Fruit fly (Drosophila melanogaster) whole organism, prepupa: ENCODE results near the gene CG13280.

Source experiments
- Blimp-1 ChIP-seq: fragments of 200-800 bp; sonication (Bioruptor generic); optimal IDR thresholded peaks from 3 replicates; lab custom pipeline; 2017; ENCODE audit warnings: missing biosample characterization, missing genetic modification characterization, mild to moderate bottlenecking, moderate library complexity, missing genetic modification reagents
- CG10669 ChIP-seq: fragments of 200-800 bp; sonication (Bioruptor generic); optimal IDR thresholded peaks from 3 replicates; lab custom pipeline; 2018; ENCODE audit warnings: missing biosample characterization, mild to moderate bottlenecking, missing genetic modification characterization, moderate library complexity
- CG11762 ChIP-seq: fragments of 200-800 bp; sonication (Bioruptor generic); optimal IDR thresholded peaks from 3 replicates; lab custom pipeline; 2016; ENCODE audit warnings: missing biosample characterization, missing genetic modification characterization; ENCODE audit not compliant: insufficient read depth
- CG11902 ChIP-seq: fragments of 200-800 bp; sonication (Bioruptor generic); optimal IDR thresholded peaks from 3 replicates; lab custom pipeline; 2016; ENCODE audit warnings: missing biosample characterization, missing genetic modification characterization
- CG15336 ChIP-seq: fragments of 200-800 bp; sonication (Bioruptor generic); IDR thresholded peaks from 2 replicates; pipeline ENCODE4 v1.3.6; 2022; ENCODE audit warnings: missing biosample characterization, missing genetic modification characterization
- CG1621 ChIP-seq: fragments of 200-800 bp; sonication (Bioruptor generic); optimal IDR thresholded peaks from 3 replicates; lab custom pipeline; 2018; ENCODE audit warnings: missing biosample characterization, mild to moderate bottlenecking, missing genetic modification characterization
- CG16779 ChIP-seq: fragments of 200-800 bp; sonication (Bioruptor generic); optimal IDR thresholded peaks from 3 replicates; lab custom pipeline; 2017; ENCODE audit warnings: missing biosample characterization, mild to moderate bottlenecking, missing genetic modification characterization
- CG3032 ChIP-seq: fragments of 200-800 bp; optimal IDR thresholded peaks from 2 replicates; lab custom pipeline; 2019; ENCODE audit warnings: missing biosample characterization, mild to moderate bottlenecking, missing genetic modification characterization, moderate library complexity
- CG31627 ChIP-seq: fragments of 200-800 bp; sonication (Bioruptor generic); optimal IDR thresholded peaks from 3 replicates; lab custom pipeline; 2016; ENCODE audit warnings: missing biosample characterization, missing genetic modification characterization
- CG3919 ChIP-seq: fragments of 200-800 bp; sonication (Bioruptor generic); optimal IDR thresholded peaks from 3 replicates; lab custom pipeline; 2016; ENCODE audit warnings: missing biosample characterization, missing genetic modification characterization
- CG6276 ChIP-seq: fragments of 200-800 bp; sonication (Bioruptor generic); optimal IDR thresholded peaks from 2 replicates; lab custom pipeline; 2017; ENCODE audit warnings: missing biosample characterization, mild to moderate bottlenecking, missing genetic modification characterization
- CG6808 ChIP-seq: fragments of 200-800 bp; sonication (Bioruptor generic); optimal IDR thresholded peaks from 3 replicates; lab custom pipeline; 2017; ENCODE audit warnings: missing biosample characterization, missing genetic modification characterization, mild to moderate bottlenecking, moderate library complexity, missing genetic modification reagents
- CG6854 ChIP-seq: fragments of 200-800 bp; sonication (Bioruptor generic); optimal IDR thresholded peaks from 2 replicates; lab custom pipeline; 2017; ENCODE audit warnings: missing biosample characterization, mild to moderate bottlenecking, missing genetic modification characterization
- CG8319 ChIP-seq: fragments of 200-800 bp; sonication (Bioruptor generic); optimal IDR thresholded peaks from 3 replicates; lab custom pipeline; 2016; ENCODE audit warnings: missing biosample characterization, missing genetic modification characterization
- CG8632 ChIP-seq: fragments of 200-800 bp; sonication (Bioruptor generic); optimal IDR thresholded peaks from 3 replicates; lab custom pipeline; 2016; ENCODE audit warnings: missing biosample characterization, missing genetic modification characterization
- Eip75B ChIP-seq: fragments of 200-800 bp; sonication (Bioruptor generic); optimal IDR thresholded peaks from 3 replicates; lab custom pipeline; 2016; ENCODE audit warnings: missing biosample characterization, missing genetic modification characterization
- Eip78C ChIP-seq: fragments of 200-800 bp; sonication (Bioruptor generic); peaks from one replicate; lab custom pipeline; 2016; ENCODE audit warnings: missing biosample characterization, missing genetic modification characterization
- Gug ChIP-seq: fragments of 200-800 bp; sonication (Bioruptor generic); IDR thresholded peaks from 2 replicates; pipeline ENCODE4 v1.3.6; 2022; ENCODE audit warnings: missing biosample characterization, missing genetic modification characterization
- Hr38 ChIP-seq: sonication (Bioruptor generic); optimal IDR thresholded peaks from 2 replicates; lab custom pipeline; 2016; ENCODE audit warnings: missing biosample characterization, missing genetic modification characterization
- Hr39 ChIP-seq: fragments of 200-800 bp; sonication (Bioruptor generic); optimal IDR thresholded peaks from 2 replicates; lab custom pipeline; 2016; ENCODE audit warnings: missing biosample characterization, missing genetic modification characterization
- Hr4 ChIP-seq: fragments of 200-800 bp; sonication (Bioruptor generic); optimal IDR thresholded peaks from 3 replicates; lab custom pipeline; 2016; ENCODE audit warnings: missing biosample characterization, missing genetic modification characterization
- Lpt ChIP-seq: fragments of 200-800 bp; sonication (Bioruptor generic); optimal IDR thresholded peaks from 3 replicates; lab custom pipeline; 2016; ENCODE audit warnings: missing biosample characterization, missing genetic modification characterization
- Met ChIP-seq: fragments of 200-800 bp; sonication (Bioruptor generic); optimal IDR thresholded peaks from 3 replicates; lab custom pipeline; 2016; ENCODE audit warnings: missing biosample characterization, missing genetic modification characterization
- Smox ChIP-seq: fragments of 200-800 bp; sonication (Bioruptor generic); optimal IDR thresholded peaks from 3 replicates; lab custom pipeline; 2016; ENCODE audit warnings: missing biosample characterization, missing genetic modification characterization
- Sox102F ChIP-seq: fragments of 200-800 bp; sonication (Bioruptor generic); optimal IDR thresholded peaks from 2 replicates; lab custom pipeline; 2016; ENCODE audit warnings: missing biosample characterization, mild to moderate bottlenecking, missing genetic modification characterization
- Sox14 ChIP-seq: fragments of 200-800 bp; sonication (Bioruptor generic); optimal IDR thresholded peaks from 3 replicates; lab custom pipeline; 2016; ENCODE audit warnings: missing biosample characterization, missing genetic modification characterization
- Sox15 ChIP-seq: fragments of 200-800 bp; sonication (Bioruptor generic); optimal IDR thresholded peaks from 3 replicates; lab custom pipeline; 2016; ENCODE audit warnings: missing biosample characterization, missing genetic modification characterization
- achi ChIP-seq: fragments of 200-800 bp; sonication (Bioruptor generic); optimal IDR thresholded peaks from 3 replicates; lab custom pipeline; 2016; ENCODE audit warnings: missing biosample characterization, missing genetic modification characterization
- acj6 ChIP-seq: fragments of 200-800 bp; sonication (Bioruptor generic); optimal IDR thresholded peaks from 3 replicates; lab custom pipeline; 2016; ENCODE audit warnings: missing biosample characterization, missing genetic modification characterization
- cyc ChIP-seq: fragments of 200-800 bp; sonication (Bioruptor generic); optimal IDR thresholded peaks from 3 replicates; lab custom pipeline; 2016; ENCODE audit warnings: missing biosample characterization, missing genetic modification characterization
- dac ChIP-seq: fragments of 200-800 bp; sonication (Bioruptor generic); optimal IDR thresholded peaks from 2 replicates; lab custom pipeline; 2017; ENCODE audit warnings: missing biosample characterization, mild to moderate bottlenecking, missing genetic modification characterization
- esn ChIP-seq: fragments of 200-800 bp; sonication (Bioruptor generic); optimal IDR thresholded peaks from 2 replicates; lab custom pipeline; 2016; ENCODE audit warnings: missing biosample characterization, mild to moderate bottlenecking, missing genetic modification characterization, moderate library complexity
- fd59A ChIP-seq: fragments of 200-800 bp; sonication (Bioruptor generic); optimal IDR thresholded peaks from 2 replicates; lab custom pipeline; 2017; ENCODE audit warnings: missing biosample characterization, mild to moderate bottlenecking, missing genetic modification characterization, missing genetic modification reagents
- fd85E ChIP-seq: fragments of 200-800 bp; sonication (Bioruptor generic); optimal IDR thresholded peaks from 3 replicates; lab custom pipeline; 2016; ENCODE audit warnings: missing biosample characterization, missing genetic modification characterization
- fkh ChIP-seq: fragments of 200-800 bp; sonication (Bioruptor generic); optimal IDR thresholded peaks from 3 replicates; lab custom pipeline; 2017; ENCODE audit warnings: missing biosample characterization, mild to moderate bottlenecking, missing genetic modification characterization, moderate library complexity
- lz ChIP-seq: fragments of 200-800 bp; sonication (Bioruptor generic); optimal IDR thresholded peaks from 3 replicates; lab custom pipeline; 2016; ENCODE audit warnings: missing biosample characterization, missing genetic modification characterization
- net ChIP-seq: fragments of 200-800 bp; sonication (Bioruptor generic); optimal IDR thresholded peaks from 3 replicates; lab custom pipeline; 2016; ENCODE audit warnings: missing biosample characterization, missing genetic modification characterization
- pdm3 ChIP-seq: fragments of 200-800 bp; sonication (Bioruptor generic); optimal IDR thresholded peaks from 3 replicates; lab custom pipeline; 2016; ENCODE audit warnings: missing biosample characterization, missing genetic modification characterization
- spab ChIP-seq: fragments of 200-800 bp; sonication (Bioruptor generic); optimal IDR thresholded peaks from 2 replicates; lab custom pipeline; 2017; ENCODE audit warnings: missing biosample characterization, mild to moderate bottlenecking, missing genetic modification characterization, missing genetic modification reagents
- svp ChIP-seq: fragments of 200-800 bp; sonication (Bioruptor generic); peaks from one replicate; lab custom pipeline; 2016; ENCODE audit warnings: missing biosample characterization, missing genetic modification characterization
- topi ChIP-seq: fragments of 200-800 bp; sonication (Bioruptor generic); optimal IDR thresholded peaks from 3 replicates; lab custom pipeline; 2016; ENCODE audit warnings: missing biosample characterization, missing genetic modification characterization
- vri ChIP-seq: fragments of 200-800 bp; sonication (Bioruptor generic); optimal IDR thresholded peaks from 3 replicates; lab custom pipeline; 2016; ENCODE audit warnings: missing biosample characterization, mild to moderate bottlenecking, missing genetic modification characterization

Gene CG13280

DNA sequence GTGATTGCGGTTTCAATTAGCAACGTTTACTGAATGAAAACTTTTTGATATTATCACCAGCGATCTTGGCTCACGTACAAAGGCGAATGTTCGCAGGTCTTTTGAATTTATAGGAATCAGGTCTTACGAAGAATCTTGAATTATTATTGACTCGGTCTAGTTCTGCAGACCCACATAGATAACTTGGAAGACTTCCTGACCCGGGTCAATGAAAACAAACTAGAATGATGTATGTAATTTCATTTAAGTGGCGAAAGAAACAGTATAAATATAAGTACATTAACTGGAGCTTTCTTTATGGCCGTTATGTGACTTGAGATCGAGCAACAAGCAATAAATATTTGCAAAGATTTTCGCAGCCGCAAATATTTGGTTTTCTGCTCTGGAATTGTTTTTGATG, 13.5 kb upstream of the CG13280 start, which contains the start of gene CG13282:
CG13282 (minus strand) TSS at position 101 of the 400 bp plus-strand sequence.
- TF ChIP-seq CG3919 (GFP tag; lab: Kevin White, UChicago) (no peak), Gug (no peak), fd85E (no peak), CG1621 (no peak), spab (GFP tag; lab: Kevin White, UChicago) (no peak), CG15336 (no peak), dac (GFP tag; lab: Kevin White, UChicago) (no peak), fkh (GFP tag; lab: Kevin White, UChicago) (no peak), Hr39 (GFP tag; lab: Kevin White, UChicago) (no peak), vri (GFP tag; lab: Kevin White, UChicago) (no peak), Hr38 (GFP tag; lab: Kevin White, UChicago) (no peak), Blimp-1 (no peak), Eip78C (GFP tag; lab: Kevin White, UChicago) (no peak), svp (no peak)

DNA sequence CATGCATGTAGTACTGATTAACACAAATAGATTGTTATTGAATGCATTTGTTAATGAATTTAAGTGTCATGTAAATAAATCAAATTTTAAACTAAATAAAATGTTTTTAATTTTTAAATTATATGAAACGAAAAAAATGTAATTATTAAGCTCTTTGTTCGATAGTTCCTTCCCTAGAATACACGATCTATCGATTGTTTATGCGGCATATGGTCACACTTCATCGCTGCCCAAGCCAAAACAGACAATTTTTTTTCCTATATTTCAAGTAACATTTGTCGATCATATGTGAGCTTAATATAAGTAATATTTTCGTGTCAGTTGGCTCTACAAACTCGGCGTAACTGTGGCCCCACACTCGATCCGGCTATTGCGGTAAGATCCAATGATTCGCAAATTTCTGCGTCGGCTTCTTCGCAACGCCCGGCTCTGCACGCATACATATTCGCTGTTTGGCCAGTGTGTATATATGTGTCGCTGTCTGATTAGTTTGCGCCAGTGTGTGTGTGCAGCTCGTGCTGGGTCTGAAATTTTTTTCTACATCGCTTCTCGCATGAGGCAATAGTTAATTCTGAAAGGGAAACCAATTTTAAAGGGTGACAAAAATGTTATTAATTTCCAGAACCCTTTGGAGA, 6.1 kb upstream of the CG13280 start, which contains the start of gene AspRS-m:
AspRS-m (plus strand) TSS at position 207 of the 635 bp plus-strand sequence.
- TF ChIP-seq CG16779 (tag; lab: Kevin White, UChicago), result no peak
- no peak for TF ChIP-seq fkh (GFP tag; lab: Kevin White, UChicago)
- TF ChIP-seq Hr39 (GFP tag; lab: Kevin White, UChicago), result no peak
- TF ChIP-seq Met (GFP tag; lab: Kevin White, UChicago), result no peak
- no peak for TF ChIP-seq Sox102F (GFP tag; lab: Kevin White, UChicago)
- no peak for TF ChIP-seq CG1621
- no peak for TF ChIP-seq CG31627
- TF ChIP-seq CG6808, result no peak
- TF ChIP-seq CG15336, result no peak
- no peak for TF ChIP-seq CG11762 (GFP tag; lab: Kevin White, UChicago)
- no peak for TF ChIP-seq CG8319
- no peak for TF ChIP-seq fd59A
- no peak for TF ChIP-seq lz (GFP tag; lab: Kevin White, UChicago)
- no peak for TF ChIP-seq achi (GFP tag; lab: Kevin White, UChicago)
- no peak for TF ChIP-seq cyc (GFP tag; lab: Kevin White, UChicago)
- no peak for TF ChIP-seq pdm3
- no peak for TF ChIP-seq Eip75B (GFP tag; lab: Kevin White, UChicago)

DNA sequence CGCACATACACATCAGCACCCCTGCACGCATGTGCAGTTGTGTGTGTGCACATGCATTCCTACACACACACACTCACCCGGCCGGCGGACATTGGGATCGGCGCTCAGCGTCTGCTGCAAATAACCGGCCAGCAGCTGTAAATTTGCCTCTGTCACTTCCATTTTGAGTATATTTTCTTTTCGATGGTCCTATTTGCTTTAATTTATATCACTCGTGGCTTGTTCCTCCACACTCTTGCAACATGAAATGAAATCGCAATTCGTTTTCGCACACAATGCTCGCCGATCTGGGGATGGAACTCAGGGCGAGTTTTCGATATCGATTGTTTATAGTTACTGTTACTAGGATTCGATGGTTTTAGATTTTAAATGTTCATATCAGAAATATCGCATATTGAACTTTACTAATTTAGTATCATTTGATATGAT, 4.0 kb upstream of the CG13280 start, which contains the start of gene Cse1:
Cse1 (minus strand) TSS at position 303 of the 429 bp plus-strand sequence.
- no peak for TF ChIP-seq CG8632 (GFP tag; lab: Kevin White, UChicago)
- peak; percentile 28 for TF ChIP-seq topi (GFP tag; lab: Kevin White, UChicago)
- TF ChIP-seq CG6854 (GFP tag; lab: Kevin White, UChicago), result peak; percentile 16
- TF ChIP-seq Sox14 (GFP tag; lab: Kevin White, UChicago), result peak; percentile 29
- TF ChIP-seq, all 60 proteins: peak for 3

DNA sequence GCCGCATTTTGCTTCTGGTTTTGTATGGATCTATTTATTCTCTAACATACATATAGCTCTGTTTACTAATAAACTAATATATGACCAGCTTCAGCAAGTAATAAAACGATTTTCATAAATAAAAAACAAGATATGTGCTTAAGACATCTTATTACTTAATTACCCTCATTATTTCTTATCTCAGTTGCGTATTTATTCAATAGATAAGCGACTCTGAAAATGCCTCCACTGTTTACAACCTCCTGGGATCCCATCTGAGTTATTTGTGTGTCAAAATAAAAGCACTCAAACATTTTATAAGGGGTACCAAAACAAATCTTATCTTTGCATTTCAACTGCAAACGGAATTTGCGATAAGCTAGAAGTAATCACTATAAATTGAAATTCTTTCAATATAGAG, 1.2 kb downstream of the CG13280 start:
- TF ChIP-seq CG10669, result no peak
- peak; percentile 44 for TF ChIP-seq Eip78C (GFP tag; lab: Kevin White, UChicago)
- TF ChIP-seq svp, result peak; percentile 66
- TF ChIP-seq vri (GFP tag; lab: Kevin White, UChicago), result peak; percentile 82
- no peak for TF ChIP-seq topi (GFP tag; lab: Kevin White, UChicago)
- TF ChIP-seq, all 60 proteins: peak for 3

DNA sequence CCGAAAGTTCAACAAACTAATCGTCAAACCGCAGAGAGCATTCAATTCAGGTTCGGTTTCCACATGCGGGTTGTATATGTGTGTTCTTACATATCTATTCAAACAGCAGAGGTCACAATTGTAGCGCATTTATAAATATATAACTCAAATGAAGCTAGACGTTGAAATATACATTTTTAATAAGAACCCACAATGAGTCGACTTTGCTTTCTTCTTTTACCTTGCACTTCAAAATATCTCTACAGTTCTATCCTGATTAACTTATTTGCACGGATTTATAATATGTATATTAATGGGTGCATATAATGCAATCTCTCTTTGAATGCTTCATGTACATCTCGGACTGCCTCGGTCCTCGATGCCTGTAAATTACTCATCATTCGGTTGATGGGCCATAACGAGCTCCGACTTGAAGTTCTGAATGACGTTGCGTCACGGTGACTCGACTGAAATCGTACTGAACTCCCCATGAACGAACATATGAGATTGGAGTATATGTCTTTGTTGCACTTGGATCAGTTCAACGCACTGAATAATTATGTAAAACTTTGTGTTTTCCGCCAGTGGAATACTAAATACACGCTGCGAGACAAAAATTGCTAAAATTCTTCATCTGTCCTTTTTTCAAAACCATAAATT, 2.4 kb downstream of the CG13280 start:
- TF ChIP-seq Smox (GFP tag; lab: Kevin White, UChicago) (peak; percentile 62), CG3032 (tag; lab: Kevin White, UChicago) (peak; percentile 63), CG6854 (GFP tag; lab: Kevin White, UChicago) (no peak), acj6 (GFP tag; lab: Kevin White, UChicago) (peak; percentile 77), esn (GFP tag; lab: Kevin White, UChicago) (peak; percentile 75), net (GFP tag; lab: Kevin White, UChicago) (peak; percentile 70), cyc (GFP tag; lab: Kevin White, UChicago) (peak; percentile 51), Sox14 (GFP tag; lab: Kevin White, UChicago) (peak; percentile 76), lz (GFP tag; lab: Kevin White, UChicago) (peak; percentile 57), fkh (GFP tag; lab: Kevin White, UChicago) (no peak), Gug (peak; percentile 52; the same call in 1 of the 2 replicates), Met (GFP tag; lab: Kevin White, UChicago) (peak; percentile 59), Eip75B (GFP tag; lab: Kevin White, UChicago) (peak; percentile 69), Hr4 (GFP tag; lab: Kevin White, UChicago) (peak; percentile 80), CG6276 (GFP tag; lab: Kevin White, UChicago) (peak; percentile 72), CG11902 (GFP tag; lab: Kevin White, UChicago) (peak; percentile 10), Sox15 (GFP tag; lab: Kevin White, UChicago) (peak; percentile 44), Lpt (peak; percentile 66)
